Worm (Caenorhabditis elegans) whole organism, L4 larva: ENCODE measurements around the gene C26D10.7.

Source experiments
- fkh-10 ChIP-seq: fragments of 150-350 bp; optimal IDR thresholded peaks from 2 replicates; lab custom pipeline; 2014; ENCODE audit warnings: missing biosample characterization, missing genetic modification reagents, missing genetic modification characterization
- snpc-1.2 ChIP-seq: fragments of 200-800 bp; sonication (Bioruptor generic); IDR thresholded peaks from 2 replicates; pipeline ENCODE4 v1.3.6; 2022; ENCODE audit warnings: missing genetic modification reagents, missing genetic modification characterization, missing compliant biosample characterization
- tra-1 ChIP-seq: fragments of 200-800 bp; sonication (Bioruptor generic); IDR thresholded peaks from 2 replicates; pipeline ENCODE4 v1.3.6; 2022; ENCODE audit warnings: missing genetic modification reagents, missing genetic modification characterization, missing compliant biosample characterization

ce11 chrII:8359350-8359749 is 25.6 kb downstream of the C26D10.7 start, which contains the start of gene col-77:
- TF ChIP-seq snpc-1.2 (GFP tag; lab: Robert Waterston, UW), result no peak
- TF ChIP-seq fkh-10 (GFP tag; lab: Kevin White, UChicago), result no peak
- TF ChIP-seq tra-1, result no peak
